Worm (Caenorhabditis elegans): Measurements from ENCODE around the gene F57F4.2.

The F57F4.2 gene

DNA sequence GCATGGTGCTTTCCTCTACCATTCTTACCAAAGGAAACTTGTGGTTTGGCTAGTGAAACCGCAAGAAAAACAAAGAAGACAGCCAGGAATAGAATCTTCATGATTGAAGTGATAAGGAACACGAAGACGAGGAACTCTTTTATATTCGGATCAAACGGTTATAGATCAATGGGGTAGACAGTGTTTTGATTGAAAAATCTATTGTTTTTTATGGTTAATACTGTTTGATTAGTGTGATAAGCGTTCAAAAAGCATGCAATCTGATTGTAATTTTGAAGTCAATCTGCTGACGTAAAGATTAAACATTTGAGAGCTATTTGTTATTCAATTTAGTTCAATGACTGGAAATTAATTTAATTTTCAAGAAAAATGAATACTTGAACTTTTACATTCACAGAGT, at the start of gene F57F4.2:
F57F4.2 (minus strand) TSS at position 101 of the 400 bp plus-strand sequence.
- no peak for TF ChIP-seq W03F9.2 (tag; optimal IDR thresholded peaks at IDR 0.05)
- TF ChIP-seq dao-5 (tag; optimal IDR thresholded peaks at IDR 0.05): no peak
- no peak for TF ChIP-seq him-1 (tag; optimal IDR thresholded peaks at IDR 0.05)

DNA sequence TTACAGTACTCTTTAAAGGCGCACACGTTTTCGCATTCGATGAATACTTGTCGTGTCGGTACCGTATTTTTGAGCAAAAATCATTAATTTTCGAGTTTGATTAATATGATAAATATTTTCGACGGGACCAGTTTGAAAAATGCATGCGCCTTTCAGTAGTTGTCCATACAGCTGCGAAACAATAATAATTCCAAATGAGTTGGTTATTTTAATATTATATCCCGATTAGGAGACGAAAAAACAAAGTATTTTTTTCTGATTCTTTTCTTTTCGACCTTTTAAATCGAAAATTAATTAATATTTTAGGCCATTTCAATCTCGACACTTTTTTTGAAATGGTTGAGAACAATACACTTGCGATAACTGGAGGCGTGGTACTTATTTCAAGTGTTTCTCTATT, 49.1 kb upstream of the F57F4.2 start, which contains the start of gene T05H4.4:
T05H4.4 (plus strand) TSS at position 301 of the 400 bp plus-strand sequence.
- TF ChIP-seq him-1 (tag; optimal IDR thresholded peaks at IDR 0.05): no peak
- TF ChIP-seq dao-5 (tag; optimal IDR thresholded peaks at IDR 0.05): no peak
- TF ChIP-seq W03F9.2 (tag; optimal IDR thresholded peaks at IDR 0.05): no peak

DNA sequence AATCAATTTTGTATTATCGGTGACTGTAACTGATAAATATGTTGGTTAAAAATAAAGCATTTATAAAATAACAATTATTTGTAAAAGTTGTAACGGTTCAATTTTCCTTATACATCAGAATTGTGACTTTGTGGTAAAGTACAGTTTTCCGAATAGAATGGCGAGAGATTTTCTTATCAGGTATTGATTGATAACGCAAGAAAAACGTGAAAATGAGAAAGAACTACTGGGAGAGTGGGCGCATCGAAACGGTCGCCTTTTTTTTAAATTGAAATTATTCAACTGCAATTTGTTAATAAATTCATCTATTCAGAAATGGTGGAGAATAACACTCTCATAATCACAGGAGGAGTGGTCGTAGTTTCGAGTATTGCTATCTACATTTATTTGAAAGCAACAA, 46.8 kb upstream of the F57F4.2 start, which contains the start of gene hpo-19:
hpo-19 (plus strand) TSS at position 314 of the 400 bp plus-strand sequence.
- TF ChIP-seq W03F9.2 (tag; optimal IDR thresholded peaks at IDR 0.05) (no peak), him-1 (tag; optimal IDR thresholded peaks at IDR 0.05) (no peak), dao-5 (tag; optimal IDR thresholded peaks at IDR 0.05) (no peak)

DNA sequence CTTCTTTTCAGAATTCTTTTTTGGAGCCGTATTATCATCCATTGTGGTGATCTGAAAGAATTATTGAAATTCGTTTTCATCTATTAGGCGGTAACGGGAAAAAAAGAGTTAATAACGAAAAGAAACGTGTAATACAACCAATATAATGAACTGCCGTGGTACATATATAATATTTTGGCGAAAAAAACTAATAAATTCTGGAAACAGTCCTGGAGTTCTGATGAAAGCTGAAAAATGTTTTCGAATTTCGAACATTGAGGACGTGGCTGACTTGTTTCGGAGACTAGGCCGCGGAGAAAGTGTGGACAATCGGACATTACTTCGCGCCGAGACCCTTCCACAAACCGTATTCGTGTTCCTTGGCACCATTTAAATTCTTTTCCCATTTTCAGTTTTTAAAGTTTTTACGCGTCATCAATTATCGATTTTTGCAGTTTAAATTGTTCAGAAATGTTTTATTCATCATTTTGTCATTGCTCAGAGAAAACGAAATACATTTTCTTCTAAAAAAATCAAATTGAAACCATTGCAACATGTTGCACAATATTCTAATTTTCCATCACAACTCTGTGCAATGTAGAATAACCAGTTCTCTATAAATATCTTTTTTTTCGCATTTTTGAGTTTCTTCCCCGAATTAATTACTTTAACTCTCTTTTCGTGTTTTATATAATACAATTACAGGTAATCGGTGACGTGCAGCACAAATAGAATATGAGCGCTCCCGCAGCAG, 44.1 kb upstream of the F57F4.2 start, which contains the start of the genes gad-1 and erfa-1:
gad-1 (minus strand) TSS at position 51 of the 733 bp plus-strand sequence.
erfa-1 (plus strand) TSS at position 683 of the 733 bp plus-strand sequence.
- TF ChIP-seq him-1 (tag; optimal IDR thresholded peaks at IDR 0.05): no peak
- TF ChIP-seq W03F9.2 (tag; optimal IDR thresholded peaks at IDR 0.05): peak; percentile 83

DNA sequence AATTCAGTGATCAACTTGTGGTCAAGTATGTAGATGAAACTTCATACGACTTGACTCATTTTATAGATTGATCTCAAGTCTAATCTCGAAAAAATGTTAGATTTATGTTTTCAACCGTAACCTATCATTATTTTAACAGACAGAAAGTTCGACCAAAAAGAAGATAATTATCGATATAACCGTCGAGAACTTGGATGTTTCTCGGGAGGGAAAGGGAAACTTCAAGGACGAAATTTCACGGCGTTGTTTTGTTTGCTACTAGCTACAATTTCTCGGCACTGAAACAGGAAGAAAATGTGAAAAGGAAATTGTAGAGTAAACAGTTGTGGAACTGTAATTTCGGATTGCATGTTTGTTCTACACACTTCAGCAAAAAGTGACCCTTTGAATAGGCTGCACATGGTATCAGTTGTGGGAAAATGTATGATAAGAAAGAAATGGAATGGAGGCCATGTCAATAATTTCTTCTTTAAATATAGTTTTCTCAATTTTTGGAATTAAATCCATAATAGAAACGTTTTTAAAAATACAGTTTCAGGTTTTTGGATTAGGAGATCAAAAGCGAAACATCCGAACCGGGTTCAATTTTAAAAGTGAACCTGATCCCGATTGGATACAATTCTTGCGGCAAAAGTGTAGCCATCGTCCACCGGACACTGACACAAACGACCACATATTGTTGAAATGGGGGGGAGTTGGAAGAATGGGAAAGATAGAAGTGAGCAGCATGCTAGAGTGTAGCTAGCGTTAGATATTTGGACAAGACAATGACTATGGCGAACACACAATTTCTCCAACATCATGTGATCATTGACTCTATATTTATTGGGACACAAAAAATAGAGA, 41.2 kb upstream of the F57F4.2 start:
- TF ChIP-seq W03F9.2 (tag; optimal IDR thresholded peaks at IDR 0.05) (no peak), him-1 (tag; optimal IDR thresholded peaks at IDR 0.05) (no peak), dao-5 (tag; optimal IDR thresholded peaks at IDR 0.05) (no peak)

DNA sequence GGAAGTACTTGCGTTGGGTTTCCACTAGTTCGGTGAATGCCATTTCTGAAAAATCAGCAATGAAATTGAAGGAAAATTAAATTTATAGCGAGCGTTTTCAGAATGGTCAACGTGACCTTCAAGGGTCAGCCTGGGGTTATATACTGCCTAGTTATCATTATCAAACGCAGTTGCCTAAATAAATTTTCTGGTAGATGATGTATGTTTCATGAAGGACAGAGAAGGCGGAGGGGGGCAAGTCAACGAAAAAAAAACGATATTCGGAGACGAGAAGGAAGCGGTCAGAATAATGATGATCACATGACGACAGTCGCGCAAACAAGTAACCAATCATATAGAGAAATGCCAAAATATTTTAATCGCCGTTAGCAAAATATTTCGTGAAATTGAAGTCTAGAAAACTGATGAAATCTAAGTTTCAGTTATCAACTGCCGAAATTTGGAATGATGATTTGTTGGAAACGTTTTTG, 40.4 kb upstream of the F57F4.2 start, which contains the start of gene alh-4:
alh-4 (minus strand) TSS at position 51 of the 470 bp plus-strand sequence.
- no peak for TF ChIP-seq him-1 (tag; optimal IDR thresholded peaks at IDR 0.05)
- no peak for TF ChIP-seq dao-5 (tag; optimal IDR thresholded peaks at IDR 0.05)
- TF ChIP-seq W03F9.2 (tag; optimal IDR thresholded peaks at IDR 0.05): no peak

DNA sequence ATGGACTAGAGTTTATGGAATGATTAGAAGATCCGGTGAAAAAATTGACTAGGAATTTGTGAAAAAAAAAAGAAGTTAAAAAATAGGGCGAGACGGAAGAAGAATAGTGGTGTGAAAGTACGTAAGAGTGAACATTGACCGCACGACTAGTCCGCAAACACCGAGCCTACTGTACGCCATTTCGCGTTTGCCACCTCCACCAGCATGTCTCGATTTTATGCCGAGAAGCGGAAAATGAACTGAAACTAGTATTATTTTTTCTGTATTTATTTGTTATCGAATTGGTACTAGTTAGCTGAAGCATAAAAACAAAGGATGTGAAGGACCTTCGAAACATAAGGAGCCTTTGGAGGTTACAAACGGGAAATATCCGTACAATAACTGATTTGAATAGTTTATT, 37.9 kb upstream of the F57F4.2 start:
- TF ChIP-seq W03F9.2 (tag; optimal IDR thresholded peaks at IDR 0.05) (peak; percentile 38), him-1 (tag; optimal IDR thresholded peaks at IDR 0.05) (no peak)

- TF ChIP-seq him-1 (tag; optimal IDR thresholded peaks at IDR 0.05) (no peak), dao-5 (tag; optimal IDR thresholded peaks at IDR 0.05) (no peak), W03F9.2 (tag; optimal IDR thresholded peaks at IDR 0.05) (no peak)
Observed at ce11 chrV:6426843-6427242, 37.3 kb upstream of the F57F4.2 start, which contains the start of gene atp-4. atp-4 (minus strand) TSS chrV:6427112.

DNA sequence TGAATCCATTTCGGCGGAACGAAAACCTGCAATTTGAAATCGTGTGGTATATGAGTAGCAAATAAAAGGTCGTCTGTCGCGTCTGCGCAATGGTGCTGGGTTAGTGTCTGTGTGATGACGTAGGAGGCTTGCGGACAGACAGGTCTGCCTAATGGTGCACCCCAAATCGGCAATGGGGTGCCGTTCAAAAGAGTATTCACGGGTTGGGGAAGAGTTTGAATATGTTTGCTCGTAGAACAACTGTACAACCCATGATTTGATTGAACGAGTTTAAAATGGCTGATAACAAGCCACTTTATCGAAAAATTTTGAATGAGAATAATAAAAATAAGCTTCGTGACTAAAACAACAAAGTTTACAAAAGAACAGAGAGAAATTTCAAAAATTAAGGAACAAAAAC, 36.4 kb upstream of the F57F4.2 start, which contains the start of gene T05H4.11:
T05H4.11 (minus strand) TSS at position 335 of the 400 bp plus-strand sequence.
- TF ChIP-seq dao-5 (tag; optimal IDR thresholded peaks at IDR 0.05): no peak
- TF ChIP-seq W03F9.2 (tag; optimal IDR thresholded peaks at IDR 0.05): no peak
- TF ChIP-seq him-1 (tag; optimal IDR thresholded peaks at IDR 0.05): no peak

DNA sequence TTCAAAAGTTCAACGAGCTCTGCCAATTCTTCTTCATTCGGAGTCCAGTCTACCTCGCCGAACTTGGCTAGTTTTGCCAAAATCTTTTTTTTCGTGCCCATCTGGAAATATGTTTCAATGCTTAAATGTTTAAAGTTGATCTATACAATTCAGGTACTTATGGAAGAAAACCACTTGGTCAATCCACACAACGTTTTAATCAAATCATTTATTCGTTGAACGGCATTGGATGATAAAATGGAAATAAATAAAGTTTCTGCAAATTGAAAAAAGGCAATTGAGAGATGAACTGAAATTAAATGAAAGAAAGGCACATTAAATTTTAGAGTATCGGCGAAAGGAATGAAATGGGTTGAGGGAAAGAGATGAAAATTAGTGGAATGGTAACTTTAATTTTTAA, 34.5 kb upstream of the F57F4.2 start, which contains the start of gene urb-1:
urb-1 (minus strand) TSS at position 101 of the 400 bp plus-strand sequence.
- TF ChIP-seq dao-5 (tag; optimal IDR thresholded peaks at IDR 0.05) (no peak), W03F9.2 (tag; optimal IDR thresholded peaks at IDR 0.05) (no peak), him-1 (tag; optimal IDR thresholded peaks at IDR 0.05) (no peak)

- no peak for TF ChIP-seq dao-5 (tag; optimal IDR thresholded peaks at IDR 0.05)
- TF ChIP-seq him-1 (tag; optimal IDR thresholded peaks at IDR 0.05): no peak
- TF ChIP-seq W03F9.2 (tag; optimal IDR thresholded peaks at IDR 0.05): no peak
Observed at ce11 chrV:6414985-6415384, 25.5 kb upstream of the F57F4.2 start, which contains the start of gene cht-6. cht-6 (plus strand) TSS chrV:6414993.

ce11 chrV:6414469-6414868, 24.9 kb upstream of the F57F4.2 start:
- no peak for TF ChIP-seq W03F9.2 (tag; optimal IDR thresholded peaks at IDR 0.05)
- no peak for TF ChIP-seq dao-5 (tag; optimal IDR thresholded peaks at IDR 0.05)
- no peak for TF ChIP-seq him-1 (tag; optimal IDR thresholded peaks at IDR 0.05)

DNA sequence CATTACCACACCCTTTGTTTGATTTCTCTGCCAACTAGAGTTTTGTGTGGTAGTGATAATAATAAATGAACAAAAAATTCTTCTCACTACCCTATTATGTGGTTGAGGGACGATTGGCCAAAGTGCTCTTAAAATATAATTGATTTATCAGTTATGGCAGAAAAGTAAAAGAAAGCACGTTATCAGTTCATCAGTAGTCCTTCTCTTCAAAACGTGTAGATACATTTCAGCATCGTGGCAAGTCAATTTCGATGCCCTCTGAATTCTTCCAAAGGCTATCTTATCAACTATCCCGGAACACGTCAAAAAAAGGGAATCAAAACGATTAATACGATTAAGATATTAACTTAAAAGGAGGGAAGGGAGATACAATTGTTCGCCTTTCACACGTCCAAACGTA, 23.5 kb upstream of the F57F4.2 start:
- TF ChIP-seq him-1 (tag; optimal IDR thresholded peaks at IDR 0.05) (no peak), W03F9.2 (tag; optimal IDR thresholded peaks at IDR 0.05) (no peak), dao-5 (tag; optimal IDR thresholded peaks at IDR 0.05) (no peak)
